Fruit fly (Drosophila melanogaster) whole organism, prepupa: ENCODE results near the gene nudE.

ENCODE experiments used
- CG31627 ChIP-seq: fragments of 200-800 bp; sonication (Bioruptor generic); optimal IDR thresholded peaks from 3 replicates; lab custom pipeline; 2016; ENCODE audit warnings: missing biosample characterization, missing genetic modification characterization
- CG6854 ChIP-seq: fragments of 200-800 bp; sonication (Bioruptor generic); optimal IDR thresholded peaks from 2 replicates; lab custom pipeline; 2017; ENCODE audit warnings: missing biosample characterization, mild to moderate bottlenecking, missing genetic modification characterization
- CG8319 ChIP-seq: fragments of 200-800 bp; sonication (Bioruptor generic); optimal IDR thresholded peaks from 3 replicates; lab custom pipeline; 2016; ENCODE audit warnings: missing biosample characterization, missing genetic modification characterization

dm6 chr3L:9893983-9894382 is 5.1 kb upstream of the nudE start:
- TF ChIP-seq CG6854 (GFP tag; lab: Kevin White, UChicago) (no peak), CG8319 (GFP tag; lab: Kevin White, UChicago) (no peak), CG31627 (GFP tag; lab: Kevin White, UChicago) (no peak)
